Fruit fly (Drosophila melanogaster) whole organism, prepupa: ENCODE data around the gene mag.

Experiments used
- Blimp-1 ChIP-seq: fragments of 200-800 bp; sonication (Bioruptor generic); optimal IDR thresholded peaks from 3 replicates; lab custom pipeline; 2017; ENCODE audit warnings: missing biosample characterization, missing genetic modification characterization, mild to moderate bottlenecking, moderate library complexity, missing genetic modification reagents
- CG10631 ChIP-seq: fragments of 200-800 bp; sonication (Bioruptor generic); optimal IDR thresholded peaks from 2 replicates; lab custom pipeline; 2016; ENCODE audit warnings: missing biosample characterization, missing genetic modification characterization
- CG10669 ChIP-seq: fragments of 200-800 bp; sonication (Bioruptor generic); optimal IDR thresholded peaks from 3 replicates; lab custom pipeline; 2018; ENCODE audit warnings: missing biosample characterization, mild to moderate bottlenecking, missing genetic modification characterization, moderate library complexity
- CG11294 ChIP-seq: fragments of 200-800 bp; sonication (Bioruptor generic); IDR thresholded peaks from 2 replicates; pipeline ENCODE4 v1.3.6; 2022; ENCODE audit warnings: missing biosample characterization, missing genetic modification characterization
- CG11762 ChIP-seq: fragments of 200-800 bp; sonication (Bioruptor generic); optimal IDR thresholded peaks from 3 replicates; lab custom pipeline; 2016; ENCODE audit warnings: missing biosample characterization, missing genetic modification characterization; ENCODE audit not compliant: insufficient read depth
- CG11902 ChIP-seq: fragments of 200-800 bp; sonication (Bioruptor generic); optimal IDR thresholded peaks from 3 replicates; lab custom pipeline; 2016; ENCODE audit warnings: missing biosample characterization, missing genetic modification characterization
- CG15336 ChIP-seq: fragments of 200-800 bp; sonication (Bioruptor generic); IDR thresholded peaks from 2 replicates; pipeline ENCODE4 v1.3.6; 2022; ENCODE audit warnings: missing biosample characterization, missing genetic modification characterization
- CG1621 ChIP-seq: fragments of 200-800 bp; sonication (Bioruptor generic); optimal IDR thresholded peaks from 3 replicates; lab custom pipeline; 2018; ENCODE audit warnings: missing biosample characterization, mild to moderate bottlenecking, missing genetic modification characterization
- CG3032 ChIP-seq: fragments of 200-800 bp; optimal IDR thresholded peaks from 2 replicates; lab custom pipeline; 2019; ENCODE audit warnings: missing biosample characterization, mild to moderate bottlenecking, missing genetic modification characterization, moderate library complexity
- CG31627 ChIP-seq: fragments of 200-800 bp; sonication (Bioruptor generic); optimal IDR thresholded peaks from 3 replicates; lab custom pipeline; 2016; ENCODE audit warnings: missing biosample characterization, missing genetic modification characterization
- CG32006 ChIP-seq: fragments of 200-800 bp; sonication (Bioruptor generic); optimal IDR thresholded peaks from 3 replicates; lab custom pipeline; 2017; ENCODE audit warnings: missing biosample characterization, mild to moderate bottlenecking, missing genetic modification characterization
- CG34406 ChIP-seq: fragments of 200-800 bp; sonication (Bioruptor generic); optimal IDR thresholded peaks from 3 replicates; lab custom pipeline; 2016; ENCODE audit warnings: missing biosample characterization, missing genetic modification characterization
- CG3919 ChIP-seq: fragments of 200-800 bp; sonication (Bioruptor generic); optimal IDR thresholded peaks from 3 replicates; lab custom pipeline; 2016; ENCODE audit warnings: missing biosample characterization, missing genetic modification characterization
- CG4318 ChIP-seq: fragments of 200-800 bp; sonication (Bioruptor generic); optimal IDR thresholded peaks from 3 replicates; lab custom pipeline; 2017; ENCODE audit warnings: missing biosample characterization, mild to moderate bottlenecking, missing genetic modification characterization
- CG6163 ChIP-seq: fragments of 200-800 bp; sonication (Bioruptor generic); IDR thresholded peaks from 3 replicates; pipeline ENCODE4 v1.3.6; 2022; ENCODE audit warnings: missing biosample characterization, missing genetic modification characterization
- CG6276 ChIP-seq: fragments of 200-800 bp; sonication (Bioruptor generic); optimal IDR thresholded peaks from 2 replicates; lab custom pipeline; 2017; ENCODE audit warnings: missing biosample characterization, mild to moderate bottlenecking, missing genetic modification characterization
- CG6792 ChIP-seq: fragments of 200-800 bp; sonication (Bioruptor generic); optimal IDR thresholded peaks from 3 replicates; lab custom pipeline; 2016; ENCODE audit warnings: missing biosample characterization, missing genetic modification characterization
- CG6808 ChIP-seq: fragments of 200-800 bp; sonication (Bioruptor generic); optimal IDR thresholded peaks from 3 replicates; lab custom pipeline; 2017; ENCODE audit warnings: missing biosample characterization, missing genetic modification characterization, mild to moderate bottlenecking, moderate library complexity, missing genetic modification reagents
- CG6854 ChIP-seq: fragments of 200-800 bp; sonication (Bioruptor generic); optimal IDR thresholded peaks from 2 replicates; lab custom pipeline; 2017; ENCODE audit warnings: missing biosample characterization, mild to moderate bottlenecking, missing genetic modification characterization
- CG7368 ChIP-seq: fragments of 200-800 bp; sonication (Bioruptor generic); optimal IDR thresholded peaks from 3 replicates; lab custom pipeline; 2016; ENCODE audit warnings: missing biosample characterization, missing genetic modification characterization
- CG8319 ChIP-seq: fragments of 200-800 bp; sonication (Bioruptor generic); optimal IDR thresholded peaks from 3 replicates; lab custom pipeline; 2016; ENCODE audit warnings: missing biosample characterization, missing genetic modification characterization
- CG8632 ChIP-seq: fragments of 200-800 bp; sonication (Bioruptor generic); optimal IDR thresholded peaks from 3 replicates; lab custom pipeline; 2016; ENCODE audit warnings: missing biosample characterization, missing genetic modification characterization
- CG9139 ChIP-seq: fragments of 200-800 bp; sonication (Bioruptor generic); optimal IDR thresholded peaks from 3 replicates; lab custom pipeline; 2017; ENCODE audit warnings: missing biosample characterization, mild to moderate bottlenecking, missing genetic modification characterization
- Eip75B ChIP-seq: fragments of 200-800 bp; sonication (Bioruptor generic); optimal IDR thresholded peaks from 3 replicates; lab custom pipeline; 2016; ENCODE audit warnings: missing biosample characterization, missing genetic modification characterization
- Eip93F ChIP-seq: fragments of 200-800 bp; sonication (Bioruptor generic); optimal IDR thresholded peaks from 2 replicates; lab custom pipeline; 2016; ENCODE audit warnings: missing biosample characterization, mild to moderate bottlenecking, missing genetic modification characterization
- Ets21C ChIP-seq: fragments of 200-800 bp; sonication (Bioruptor generic); optimal IDR thresholded peaks from 3 replicates; lab custom pipeline; 2016; ENCODE audit warnings: missing biosample characterization, missing genetic modification characterization
- Gug ChIP-seq: fragments of 200-800 bp; sonication (Bioruptor generic); IDR thresholded peaks from 2 replicates; pipeline ENCODE4 v1.3.6; 2022; ENCODE audit warnings: missing biosample characterization, missing genetic modification characterization
- Hr38 ChIP-seq: sonication (Bioruptor generic); optimal IDR thresholded peaks from 2 replicates; lab custom pipeline; 2016; ENCODE audit warnings: missing biosample characterization, missing genetic modification characterization
- Hr4 ChIP-seq: fragments of 200-800 bp; sonication (Bioruptor generic); optimal IDR thresholded peaks from 3 replicates; lab custom pipeline; 2016; ENCODE audit warnings: missing biosample characterization, missing genetic modification characterization
- Lpt ChIP-seq: fragments of 200-800 bp; sonication (Bioruptor generic); optimal IDR thresholded peaks from 3 replicates; lab custom pipeline; 2016; ENCODE audit warnings: missing biosample characterization, missing genetic modification characterization
- Met ChIP-seq: fragments of 200-800 bp; sonication (Bioruptor generic); optimal IDR thresholded peaks from 3 replicates; lab custom pipeline; 2016; ENCODE audit warnings: missing biosample characterization, missing genetic modification characterization
- Smox ChIP-seq: fragments of 200-800 bp; sonication (Bioruptor generic); optimal IDR thresholded peaks from 3 replicates; lab custom pipeline; 2016; ENCODE audit warnings: missing biosample characterization, missing genetic modification characterization
- Sox102F ChIP-seq: fragments of 200-800 bp; sonication (Bioruptor generic); optimal IDR thresholded peaks from 2 replicates; lab custom pipeline; 2016; ENCODE audit warnings: missing biosample characterization, mild to moderate bottlenecking, missing genetic modification characterization
- Sox14 ChIP-seq: fragments of 200-800 bp; sonication (Bioruptor generic); optimal IDR thresholded peaks from 3 replicates; lab custom pipeline; 2016; ENCODE audit warnings: missing biosample characterization, missing genetic modification characterization
- Sox15 ChIP-seq: fragments of 200-800 bp; sonication (Bioruptor generic); optimal IDR thresholded peaks from 3 replicates; lab custom pipeline; 2016; ENCODE audit warnings: missing biosample characterization, missing genetic modification characterization
- achi ChIP-seq: fragments of 200-800 bp; sonication (Bioruptor generic); optimal IDR thresholded peaks from 3 replicates; lab custom pipeline; 2016; ENCODE audit warnings: missing biosample characterization, missing genetic modification characterization
- acj6 ChIP-seq: fragments of 200-800 bp; sonication (Bioruptor generic); optimal IDR thresholded peaks from 3 replicates; lab custom pipeline; 2016; ENCODE audit warnings: missing biosample characterization, missing genetic modification characterization
- cyc ChIP-seq: fragments of 200-800 bp; sonication (Bioruptor generic); optimal IDR thresholded peaks from 3 replicates; lab custom pipeline; 2016; ENCODE audit warnings: missing biosample characterization, missing genetic modification characterization
- dac ChIP-seq: fragments of 200-800 bp; sonication (Bioruptor generic); optimal IDR thresholded peaks from 2 replicates; lab custom pipeline; 2017; ENCODE audit warnings: missing biosample characterization, mild to moderate bottlenecking, missing genetic modification characterization
- dsx ChIP-seq: fragments of 200-800 bp; optimal IDR thresholded peaks from 3 replicates; lab custom pipeline; 2019; ENCODE audit warnings: missing biosample characterization, mild to moderate bottlenecking, missing genetic modification characterization, moderate library complexity; ENCODE audit not compliant: poor library complexity, severe bottlenecking
- eg ChIP-seq: fragments of 200-800 bp; sonication (Bioruptor generic); IDR thresholded peaks from 3 replicates; pipeline ENCODE4 v1.3.6; 2022; ENCODE audit warnings: missing biosample characterization, missing genetic modification characterization
- esn ChIP-seq: fragments of 200-800 bp; sonication (Bioruptor generic); optimal IDR thresholded peaks from 2 replicates; lab custom pipeline; 2016; ENCODE audit warnings: missing biosample characterization, mild to moderate bottlenecking, missing genetic modification characterization, moderate library complexity
- lz ChIP-seq: fragments of 200-800 bp; sonication (Bioruptor generic); optimal IDR thresholded peaks from 3 replicates; lab custom pipeline; 2016; ENCODE audit warnings: missing biosample characterization, missing genetic modification characterization
- net ChIP-seq: fragments of 200-800 bp; sonication (Bioruptor generic); optimal IDR thresholded peaks from 3 replicates; lab custom pipeline; 2016; ENCODE audit warnings: missing biosample characterization, missing genetic modification characterization
- salr ChIP-seq, 2 experiments: fragments of 200-800 bp; sonication (Bioruptor generic); optimal IDR thresholded peaks; 3 replicates each; lab custom pipeline; 2016 to 2018; ENCODE audit warnings: missing biosample characterization in 2 of 2, missing genetic modification characterization in 2 of 2, mild to moderate bottlenecking in 1 of 2
- spab ChIP-seq: fragments of 200-800 bp; sonication (Bioruptor generic); optimal IDR thresholded peaks from 2 replicates; lab custom pipeline; 2017; ENCODE audit warnings: missing biosample characterization, mild to moderate bottlenecking, missing genetic modification characterization, missing genetic modification reagents
- svp ChIP-seq: fragments of 200-800 bp; sonication (Bioruptor generic); peaks from one replicate; lab custom pipeline; 2016; ENCODE audit warnings: missing biosample characterization, missing genetic modification characterization
- vri ChIP-seq: fragments of 200-800 bp; sonication (Bioruptor generic); optimal IDR thresholded peaks from 3 replicates; lab custom pipeline; 2016; ENCODE audit warnings: missing biosample characterization, mild to moderate bottlenecking, missing genetic modification characterization

The mag gene

DNA sequence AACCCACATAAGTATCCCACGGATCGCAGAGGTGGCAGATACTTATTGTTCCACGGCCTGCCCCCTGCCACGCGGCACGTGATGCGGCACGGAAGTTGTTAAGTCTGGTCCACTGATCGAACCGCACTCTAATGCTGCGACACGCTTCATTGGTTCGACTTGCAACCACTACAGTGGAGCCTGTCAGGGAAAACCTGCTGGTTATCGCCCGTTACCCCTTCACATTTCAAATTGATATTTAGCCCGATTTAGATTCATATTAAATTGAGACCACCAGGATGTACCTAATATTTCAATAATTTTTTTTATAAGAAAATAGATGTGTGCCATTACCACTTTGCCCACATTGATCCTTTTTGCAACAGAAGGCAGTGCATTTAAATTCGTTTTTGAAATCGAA is 13.1 kb upstream of the mag start (continued):
- TF ChIP-seq Hr38 (GFP tag; lab: Kevin White, UChicago): no peak
- no peak for TF ChIP-seq CG6808 (GFP tag; lab: Kevin White, UChicago)
- no peak for TF ChIP-seq CG10669 (GFP tag; lab: Kevin White, UChicago)
- TF ChIP-seq dsx (GFP tag; lab: Kevin White, UChicago): no peak
- TF ChIP-seq Blimp-1: no peak
- TF ChIP-seq CG31627 (GFP tag; lab: Kevin White, UChicago): no peak
- no peak for TF ChIP-seq CG4318
- TF ChIP-seq CG6792 (GFP tag; lab: Kevin White, UChicago): no peak
- no peak for TF ChIP-seq Eip93F
- no peak for TF ChIP-seq CG3032 (tag; lab: Kevin White, UChicago)
- TF ChIP-seq Hr4 (GFP tag; lab: Kevin White, UChicago): peak; percentile 52
- no peak for TF ChIP-seq achi (GFP tag; lab: Kevin White, UChicago)
- TF ChIP-seq CG6276 (GFP tag; lab: Kevin White, UChicago): peak; percentile 28
- peak; percentile 31 for TF ChIP-seq Eip75B (GFP tag; lab: Kevin White, UChicago)
- no peak for TF ChIP-seq CG8319
- no peak for TF ChIP-seq Smox
- TF ChIP-seq Lpt: no peak
- peak; percentile 31 for TF ChIP-seq lz (GFP tag; lab: Kevin White, UChicago)
- TF ChIP-seq CG3919 (GFP tag; lab: Kevin White, UChicago): peak; percentile 3
- no peak for TF ChIP-seq CG10631 (GFP tag; lab: Kevin White, UChicago)
- TF ChIP-seq CG6163: peak; percentile 56; the same call in 2 of the 3 replicates
- peak; percentile 46; the same call in 2 of the 3 replicates for TF ChIP-seq eg
- TF ChIP-seq Met (GFP tag; lab: Kevin White, UChicago): peak; percentile 16
- TF ChIP-seq, all 60 proteins: peak for 21

DNA sequence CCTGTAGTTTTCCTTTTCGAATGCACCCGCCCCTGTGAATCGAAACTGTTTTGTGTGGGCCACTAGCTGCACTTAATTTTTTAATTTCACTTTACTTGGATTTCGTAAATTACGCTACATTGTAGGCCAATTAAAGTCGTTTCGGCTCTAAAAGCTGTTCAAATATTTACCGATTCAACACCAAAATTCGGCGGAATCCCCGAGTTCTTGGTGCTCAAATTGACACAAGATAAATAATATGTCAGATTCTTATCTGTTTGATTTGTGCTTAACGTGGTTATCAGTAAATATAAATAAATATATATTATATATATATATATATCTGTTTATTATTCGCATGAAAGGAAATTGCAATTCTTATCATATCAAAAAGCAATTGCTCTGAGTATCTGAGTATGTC is 12.5 kb upstream of the mag start:
- TF ChIP-seq Smox (peak; percentile 30), Sox102F (peak; percentile 18), cyc (GFP tag; lab: Kevin White, UChicago) (no peak), CG11294 (GFP tag; lab: Robert Waterston, UW) (no peak), salr (GFP tag; optimal IDR thresholded peaks at IDR 0.05; lab: Kevin White, UChicago) (no peak), CG6808 (GFP tag; lab: Kevin White, UChicago) (no peak), acj6 (no peak), CG32006 (GFP tag; lab: Kevin White, UChicago) (no peak), CG3919 (GFP tag; lab: Kevin White, UChicago) (no peak), CG11902 (GFP tag; lab: Kevin White, UChicago) (no peak), eg (no peak), Blimp-1 (peak; percentile 60), dac (GFP tag; lab: Kevin White, UChicago) (no peak), CG11762 (GFP tag; lab: Kevin White, UChicago) (no peak), Sox14 (GFP tag; lab: Kevin White, UChicago) (no peak), CG1621 (no peak), spab (GFP tag; lab: Kevin White, UChicago) (no peak), Hr38 (GFP tag; lab: Kevin White, UChicago) (no peak), CG6792 (GFP tag; lab: Kevin White, UChicago) (no peak), CG9139 (GFP tag; lab: Kevin White, UChicago) (no peak), CG34406 (GFP tag; lab: Kevin White, UChicago) (peak; percentile 32), CG31627 (GFP tag; lab: Kevin White, UChicago) (no peak), Gug (no peak), svp (peak; percentile 11), CG7368 (GFP tag; lab: Kevin White, UChicago) (no peak), Sox15 (GFP tag; lab: Kevin White, UChicago) (no peak), Lpt (no peak), Ets21C (GFP tag; lab: Kevin White, UChicago) (no peak), CG6163 (no peak), CG10669 (GFP tag; lab: Kevin White, UChicago) (no peak), CG8632 (GFP tag; lab: Kevin White, UChicago) (peak; percentile 32), Eip75B (GFP tag; lab: Kevin White, UChicago) (no peak), esn (GFP tag; lab: Kevin White, UChicago) (peak; percentile 42), vri (GFP tag; lab: Kevin White, UChicago) (peak; percentile 65), CG8319 (no peak), Eip93F (peak; percentile 28), achi (GFP tag; lab: Kevin White, UChicago) (no peak), CG15336 (GFP tag; lab: Robert Waterston, UW) (no peak), lz (GFP tag; lab: Kevin White, UChicago) (no peak), Hr4 (GFP tag; lab: Kevin White, UChicago) (no peak), CG6854 (peak; percentile 73), net (GFP tag; lab: Kevin White, UChicago) (no peak)
